Fruit fly (Drosophila melanogaster) whole organism, embryonic: ENCODE measurements around the gene CG2993.
A peak's percentile ranks its signal among the peaks of the same experiment; 100 is the strongest.

ENCODE experiments used
- Bgb ChIP-seq: fragments of 200-800 bp; sonication (Bioruptor generic); IDR thresholded peaks from 2 replicates; pipeline ENCODE4 v1.3.6; 2022; ENCODE audit warnings: missing biosample characterization, missing genetic modification characterization; ENCODE audit not compliant: partially characterized antibody
- CG10147 ChIP-seq: fragments of 200-800 bp; sonication (Bioruptor generic); optimal IDR thresholded peaks from 2 replicates; lab custom pipeline; 2019; ENCODE audit warnings: missing biosample characterization, mild to moderate bottlenecking, missing genetic modification characterization, moderate library complexity
- CG10209 ChIP-seq: fragments of 200-800 bp; sonication (Bioruptor generic); optimal IDR thresholded peaks from 3 replicates; lab custom pipeline; 2017; ENCODE audit warnings: missing biosample characterization, mild to moderate bottlenecking, missing genetic modification characterization, missing genetic modification reagents
- CG10431 ChIP-seq: fragments of 200-800 bp; sonication (Bioruptor generic); optimal IDR thresholded peaks from 3 replicates; lab custom pipeline; 2018; ENCODE audit warnings: missing biosample characterization, mild to moderate bottlenecking, missing genetic modification characterization
- CG10654 ChIP-seq: fragments of 200-800 bp; sonication (Bioruptor generic); optimal IDR thresholded peaks from 2 replicates; lab custom pipeline; 2016; ENCODE audit warnings: missing biosample characterization, missing genetic modification characterization
- CG10979 ChIP-seq: fragments of 200-800 bp; sonication (Bioruptor generic); optimal IDR thresholded peaks from 2 replicates; lab custom pipeline; 2018; ENCODE audit warnings: missing biosample characterization, mild to moderate bottlenecking, missing genetic modification characterization, moderate library complexity
- CG11085 ChIP-seq: fragments of 200-800 bp; sonication (Bioruptor generic); IDR thresholded peaks from 2 replicates; pipeline ENCODE4 v1.3.6; 2022; ENCODE audit warnings: missing biosample characterization, missing genetic modification characterization
- CG11696 ChIP-seq: fragments of 200-800 bp; sonication (Bioruptor generic); IDR thresholded peaks from 2 replicates; pipeline ENCODE4 v1.3.6; 2022; ENCODE audit warnings: missing biosample characterization, missing genetic modification characterization
- CG12299 ChIP-seq: fragments of 200-800 bp; sonication (Bioruptor generic); optimal IDR thresholded peaks from 2 replicates; lab custom pipeline; 2018; ENCODE audit warnings: missing biosample characterization, mild to moderate bottlenecking, missing genetic modification characterization
- CG12744 ChIP-seq: fragments of 200-800 bp; sonication (Bioruptor generic); optimal IDR thresholded peaks from 2 replicates; lab custom pipeline; 2016; ENCODE audit warnings: missing biosample characterization, missing genetic modification characterization
- CG13775 ChIP-seq: fragments of 200-800 bp; sonication (Bioruptor generic); optimal IDR thresholded peaks from 3 replicates; lab custom pipeline; 2017; ENCODE audit warnings: missing biosample characterization, mild to moderate bottlenecking, missing genetic modification characterization
- CG1529 ChIP-seq: fragments of 200-800 bp; sonication (Bioruptor generic); optimal IDR thresholded peaks from 3 replicates; lab custom pipeline; 2018; ENCODE audit warnings: missing biosample characterization, missing genetic modification characterization
- CG17912 ChIP-seq: fragments of 200-800 bp; sonication (Bioruptor generic); optimal IDR thresholded peaks from 2 replicates; lab custom pipeline; 2018; ENCODE audit warnings: missing biosample characterization, mild to moderate bottlenecking, missing genetic modification characterization
- CG1832 ChIP-seq: fragments of 200-800 bp; sonication (Bioruptor generic); optimal IDR thresholded peaks from 2 replicates; lab custom pipeline; 2017; ENCODE audit warnings: missing biosample characterization, mild to moderate bottlenecking, missing genetic modification characterization, inconsistent platforms
- CG18476 ChIP-seq: fragments of 200-800 bp; sonication (Bioruptor generic); optimal IDR thresholded peaks from 2 replicates; lab custom pipeline; 2016; ENCODE audit warnings: missing biosample characterization, mild to moderate bottlenecking, missing genetic modification characterization
- CG30431 ChIP-seq: fragments of 200-800 bp; sonication (Bioruptor generic); optimal IDR thresholded peaks from 2 replicates; lab custom pipeline; 2017; ENCODE audit warnings: missing biosample characterization, missing genetic modification characterization
- CG31224 ChIP-seq: fragments of 200-800 bp; sonication (Bioruptor generic); IDR thresholded peaks from 2 replicates; pipeline ENCODE4 v1.3.6; 2022; ENCODE audit warnings: missing biosample characterization, missing genetic modification characterization
- CG3726 ChIP-seq: fragments of 200-800 bp; sonication (Bioruptor generic); IDR thresholded peaks from 3 replicates; pipeline ENCODE4, ENCODE4 v1.3.6; 2022; ENCODE audit warnings: missing biosample characterization, missing genetic modification characterization
- CG6689 ChIP-seq: fragments of 200-800 bp; sonication (Bioruptor generic); IDR thresholded peaks from 2 replicates; pipeline ENCODE4 v1.3.6; 2022; ENCODE audit warnings: missing biosample characterization, missing genetic modification characterization
- CG7357 ChIP-seq: fragments of 200-800 bp; sonication (Bioruptor generic); IDR thresholded peaks from 3 replicates; pipeline ENCODE4 v1.3.6; 2022; ENCODE audit warnings: missing biosample characterization, missing genetic modification characterization
- CG7372 ChIP-seq: fragments of 200-800 bp; sonication (Bioruptor generic); IDR thresholded peaks from 2 replicates; pipeline ENCODE4 v1.3.6; 2022; ENCODE audit warnings: missing biosample characterization, missing genetic modification characterization
- CG8290 ChIP-seq, 3 experiments: fragments of 200-800 bp; sonication (Bioruptor generic); optimal IDR thresholded peaks; 2 replicates each; lab custom pipeline; 2016 to 2019; ENCODE audit warnings: missing biosample characterization in 3 of 3, missing genetic modification characterization in 3 of 3, mild to moderate bottlenecking in 2 of 3, moderate library complexity in 1 of 3
- CG9876 ChIP-seq: fragments of 200-800 bp; sonication (Bioruptor generic); optimal IDR thresholded peaks from 2 replicates; lab custom pipeline; 2016; ENCODE audit warnings: missing biosample characterization, missing genetic modification characterization
- Drgx ChIP-seq: fragments of 200-800 bp; sonication (Bioruptor generic); IDR thresholded peaks from 2 replicates; pipeline ENCODE4 v1.3.6; 2022; ENCODE audit warnings: missing biosample characterization, missing genetic modification characterization
- Ets65A ChIP-seq: fragments of 200-800 bp; sonication (Bioruptor generic); peaks from one replicate; lab custom pipeline; 2016; ENCODE audit warnings: missing biosample characterization, missing genetic modification characterization
- HHEX ChIP-seq: fragments of 200-800 bp; sonication (Bioruptor generic); optimal IDR thresholded peaks from 3 replicates; lab custom pipeline; 2017; ENCODE audit warnings: missing biosample characterization, mild to moderate bottlenecking, missing genetic modification characterization, missing genetic modification reagents
- Hr39 ChIP-seq: fragments of >200 bp; optimal IDR thresholded peaks from 2 replicates; lab custom pipeline; 2017
- Hr51 ChIP-seq, 2 experiments: fragments of 200-800 bp; sonication (Bioruptor generic); optimal IDR thresholded peaks; 2 replicates in 1 of 2; 3 replicates in 1 of 2; lab custom pipeline; 2016 to 2018; ENCODE audit warnings: missing biosample characterization in 2 of 2, missing genetic modification characterization in 2 of 2, mild to moderate bottlenecking in 1 of 2, moderate library complexity in 1 of 2
- Jarid2 ChIP-seq: fragments of 200-800 bp; sonication (Bioruptor generic); optimal IDR thresholded peaks from 3 replicates; lab custom pipeline; 2017; ENCODE audit warnings: mild to moderate bottlenecking, missing biosample characterization, missing genetic modification reagents, missing genetic modification characterization
- Lhr ChIP-seq: fragments of 200-800 bp; sonication (Bioruptor generic); optimal IDR thresholded peaks from 3 replicates; lab custom pipeline; 2017; ENCODE audit warnings: mild to moderate bottlenecking, missing biosample characterization, missing genetic modification reagents, missing genetic modification characterization
- Lpt ChIP-seq: fragments of >200 bp; optimal IDR thresholded peaks from 2 replicates; lab custom pipeline; 2018; ENCODE audit warnings: missing biosample characterization, missing genetic modification characterization
- MBD-R2 ChIP-seq: fragments of 200-800 bp; sonication (Bioruptor generic); IDR thresholded peaks from 2 replicates; pipeline ENCODE4 v1.3.6; 2022; ENCODE audit warnings: missing biosample characterization, missing genetic modification characterization
- NK7.1 ChIP-seq: fragments of 200-800 bp; sonication (Bioruptor generic); optimal IDR thresholded peaks from 3 replicates; lab custom pipeline; 2016; ENCODE audit warnings: missing biosample characterization, missing genetic modification characterization
- Opbp ChIP-seq: fragments of 200-800 bp; sonication (Bioruptor generic); IDR thresholded peaks from 3 replicates; pipeline ENCODE4 v1.3.6; 2022; ENCODE audit warnings: missing biosample characterization, missing genetic modification characterization; ENCODE audit not compliant: partially characterized antibody
- Six4 ChIP-seq: fragments of 200-800 bp; sonication (Bioruptor generic); optimal IDR thresholded peaks from 2 replicates; lab custom pipeline; 2016; ENCODE audit warnings: missing biosample characterization, missing genetic modification characterization
- TFAM ChIP-seq: fragments of 200-800 bp; sonication (Bioruptor generic); optimal IDR thresholded peaks from 2 replicates; lab custom pipeline; 2017; ENCODE audit warnings: missing biosample characterization, missing genetic modification characterization, inconsistent platforms
- cwo ChIP-seq: fragments of 200-800 bp; sonication (Bioruptor generic); optimal IDR thresholded peaks from 3 replicates; lab custom pipeline; 2017; ENCODE audit warnings: missing biosample characterization, missing genetic modification characterization, mild to moderate bottlenecking, moderate library complexity, missing genetic modification reagents
- dati ChIP-seq: fragments of 200-800 bp; sonication (Bioruptor generic); IDR thresholded peaks from 2 replicates; pipeline ENCODE4 v1.3.6; 2022; ENCODE audit warnings: missing biosample characterization, missing genetic modification characterization
- her ChIP-seq: fragments of 200-800 bp; sonication (Bioruptor generic); optimal IDR thresholded peaks from 2 replicates; lab custom pipeline; 2016; ENCODE audit warnings: missing biosample characterization, missing genetic modification characterization
- hkb ChIP-seq, 2 experiments: fragments of 200-800 bp in 1 of 2; fragments of >200 bp in 1 of 2; sonication (Bioruptor generic) in 1 of 2; IDR thresholded peaks in 1 of 2; optimal IDR thresholded peaks in 1 of 2; 2 replicates each; pipeline versions ENCODE4 v1.3.6 to Lab custom; 2017 to 2022; ENCODE audit warnings: missing biosample characterization in 1 of 2, missing genetic modification characterization in 1 of 2
- jumu ChIP-seq: fragments of 200-800 bp; sonication (Bioruptor generic); optimal IDR thresholded peaks from 3 replicates; lab custom pipeline; 2016; ENCODE audit warnings: missing biosample characterization, missing genetic modification characterization
- kah ChIP-seq: fragments of 200-800 bp; sonication (Bioruptor generic); optimal IDR thresholded peaks from 2 replicates; lab custom pipeline; 2018; ENCODE audit warnings: missing biosample characterization, mild to moderate bottlenecking, missing genetic modification characterization
- nau ChIP-seq: fragments of 200-800 bp; sonication (Bioruptor generic); optimal IDR thresholded peaks from 3 replicates; lab custom pipeline; 2017; ENCODE audit warnings: missing biosample characterization, mild to moderate bottlenecking, missing genetic modification characterization, missing genetic modification reagents
- pzg ChIP-seq: fragments of 200-800 bp; sonication (Bioruptor generic); optimal IDR thresholded peaks from 3 replicates; lab custom pipeline; 2018; ENCODE audit warnings: missing biosample characterization, mild to moderate bottlenecking, missing genetic modification characterization, moderate library complexity
- row ChIP-seq: fragments of 200-800 bp; sonication (Bioruptor generic); IDR thresholded peaks from 3 replicates; pipeline ENCODE4 v1.3.6; 2022; ENCODE audit warnings: missing biosample characterization, missing genetic modification characterization
- slbo ChIP-seq: fragments of 200-800 bp; sonication (Bioruptor generic); IDR thresholded peaks from 2 replicates; pipeline ENCODE4 v1.3.6; 2022; ENCODE audit warnings: missing biosample characterization, missing genetic modification characterization
- tna ChIP-seq: fragments of 200-800 bp; sonication (Bioruptor generic); IDR thresholded peaks from 2 replicates; pipeline ENCODE4 v1.3.6; 2022; ENCODE audit warnings: missing biosample characterization, missing genetic modification characterization; ENCODE audit not compliant: partially characterized antibody
- yki ChIP-seq: fragments of >200 bp; optimal IDR thresholded peaks from 3 replicates; lab custom pipeline; 2018

Gene CG2993

DNA sequence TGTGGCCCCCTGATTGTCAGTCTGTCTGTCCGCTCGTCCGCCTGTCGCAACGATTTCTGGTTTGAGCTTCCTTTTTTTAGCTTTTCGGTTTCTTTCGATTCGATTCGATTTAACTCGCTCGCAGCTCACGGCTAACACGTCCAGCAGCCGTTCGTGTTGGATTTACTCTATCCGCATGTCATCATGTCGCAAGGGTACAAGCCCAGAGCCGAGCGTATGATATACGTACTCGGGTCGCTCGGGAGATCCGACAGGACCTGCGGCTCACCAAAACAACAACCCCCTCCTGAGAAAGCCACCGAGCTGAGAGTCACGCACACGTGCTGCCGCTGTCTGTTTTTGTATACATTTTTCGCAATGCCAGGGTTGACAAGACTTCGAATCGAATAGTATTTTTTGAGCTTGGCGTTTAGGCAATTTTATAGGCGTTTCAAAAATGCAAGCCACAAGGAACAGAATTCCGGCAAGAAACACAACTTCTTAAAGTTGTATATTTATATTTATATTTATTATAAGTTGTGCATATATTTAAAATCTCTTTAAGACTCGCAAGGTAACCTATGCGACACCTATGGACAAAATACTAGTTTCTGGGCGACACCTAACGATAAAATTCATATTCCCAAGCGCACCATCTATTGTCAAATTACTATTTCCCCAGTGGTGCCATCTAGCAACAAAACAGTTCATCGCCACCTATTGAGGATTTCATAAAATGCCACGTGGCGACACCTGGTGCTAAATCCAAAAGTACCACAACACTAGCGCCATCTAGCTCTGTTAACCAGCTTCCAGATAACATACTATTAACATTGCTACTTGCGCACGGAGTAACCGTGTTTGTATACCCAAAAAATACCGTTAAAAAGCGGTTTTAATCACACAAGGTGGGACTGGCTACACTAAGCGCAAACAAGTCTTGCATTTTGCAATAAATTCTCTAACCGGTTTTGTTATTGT, at the start of gene CG2993, which contains the start of gene sgll (continued):
- peak; percentile 97 for TF ChIP-seq CG8290 (GFP tag; optimal IDR thresholded peaks at IDR 0.05; lab: Kevin White, UChicago)
- TF ChIP-seq CG8290 (tag; optimal IDR thresholded peaks at IDR 0.05; lab: Kevin White, UChicago), result peak; percentile 71 to 98
- peak; percentile 84 for TF ChIP-seq NK7.1 (GFP tag; lab: Kevin White, UChicago)
- peak; percentile 62 for TF ChIP-seq MBD-R2 (GFP tag; lab: Robert Waterston, UW)
- peak; percentile 79 for TF ChIP-seq HHEX (GFP tag; lab: Kevin White, UChicago)
- peak; percentile 91 for TF ChIP-seq her
- peak; percentile 72 for TF ChIP-seq hkb (optimal IDR thresholded peaks at IDR 0.05; lab: Kevin White, UChicago)
- TF ChIP-seq hkb (GFP tag; IDR thresholded peaks at IDR 0.05; lab: Robert Waterston, UW), result peak; percentile 81
- TF ChIP-seq yki (lab: Kevin White, UChicago), result peak; percentile 20
- peak; percentile 63 for TF ChIP-seq CG1529 (GFP tag; lab: Kevin White, UChicago)
- TF ChIP-seq CG13775, result peak; percentile 72
- TF ChIP-seq Hr51 (GFP tag; optimal IDR thresholded peaks at IDR 0.05; lab: Kevin White, UChicago), result peak; percentile 73 to 93
- TF ChIP-seq CG10431 (GFP tag; lab: Kevin White, UChicago), result no peak
- peak; percentile 83 for TF ChIP-seq CG7372
- TF ChIP-seq CG12744 (GFP tag; lab: Kevin White, UChicago), result peak; percentile 88
- TF ChIP-seq CG1832 (GFP tag; lab: Kevin White, UChicago), result no peak
- peak; percentile 93 for TF ChIP-seq jumu (GFP tag; lab: Kevin White, UChicago)
- TF ChIP-seq slbo (GFP tag; lab: Robert Waterston, UW), result peak; percentile 98
- no peak for TF ChIP-seq CG12299 (tag; lab: Kevin White, UChicago)
- peak; percentile 82 for TF ChIP-seq CG11696 (GFP tag; lab: Robert Waterston, UW)
- peak; percentile 92 for TF ChIP-seq CG10979 (tag; lab: Kevin White, UChicago)
- TF ChIP-seq Ets65A (GFP tag; lab: Kevin White, UChicago), result peak; percentile 99
- no peak for TF ChIP-seq Lpt (GFP tag; lab: Kevin White, UChicago)
- peak; percentile 94 for TF ChIP-seq CG11085 (GFP tag; lab: Robert Waterston, UW)
- TF ChIP-seq CG3726 (GFP tag; lab: Robert Waterston, UW), result peak; percentile 88; the same call in 2 of the 3 replicates
- no peak for TF ChIP-seq nau (GFP tag; lab: Kevin White, UChicago)
- TF ChIP-seq CG7357 (GFP tag; lab: Robert Waterston, UW), result peak; percentile 80
- TF ChIP-seq CG6689, result peak; percentile 71; the same call in 1 of the 2 replicates
- peak; percentile 75 for TF ChIP-seq dati (GFP tag; lab: Robert Waterston, UW)
- peak; percentile 80 for TF ChIP-seq Opbp (GFP tag; lab: Robert Waterston, UW)
- TF ChIP-seq CG10209 (GFP tag; lab: Kevin White, UChicago), result peak; percentile 91
- no peak for TF ChIP-seq kah (GFP tag; lab: Kevin White, UChicago)
- peak; percentile 86 for TF ChIP-seq cwo
- TF ChIP-seq CG31224 (GFP tag; lab: Robert Waterston, UW), result peak; percentile 76
- TF ChIP-seq Six4 (GFP tag; lab: Kevin White, UChicago), result peak; percentile 87
- peak; percentile 92 for TF ChIP-seq CG10654 (GFP tag; lab: Kevin White, UChicago)
- TF ChIP-seq row (GFP tag; lab: Robert Waterston, UW), result peak; percentile 64
- no peak for TF ChIP-seq tna (GFP tag; lab: Robert Waterston, UW)
- TF ChIP-seq TFAM, result peak; percentile 67
- peak; percentile 97 for TF ChIP-seq CG9876 (GFP tag; lab: Kevin White, UChicago)
- peak; percentile 91 for TF ChIP-seq CG30431
- peak; percentile 84 for TF ChIP-seq pzg
- peak; percentile 46 for TF ChIP-seq Jarid2 (GFP tag; lab: Kevin White, UChicago)
- TF ChIP-seq Hr39 (lab: Kevin White, UChicago), result no peak
- no peak for TF ChIP-seq CG10147 (GFP tag; lab: Kevin White, UChicago)
- peak; percentile 51 for TF ChIP-seq Bgb (GFP tag; lab: Robert Waterston, UW)
- peak; percentile 97 for TF ChIP-seq CG17912 (GFP tag; lab: Kevin White, UChicago)
- peak; percentile 40 for TF ChIP-seq CG18476
- peak; percentile 28; the same call in 1 of the 2 replicates for TF ChIP-seq Drgx (GFP tag; lab: Robert Waterston, UW)
- TF ChIP-seq Lhr (GFP tag; lab: Kevin White, UChicago), result peak; percentile 99
